Fruit fly (Drosophila melanogaster): ENCODE measurements around the gene Ir75b.

The Ir75b gene

dm6 chr3L:17791067-17791466 lies 28.9 kb downstream of the Ir75b start:
- no peak for TF ChIP-seq topi (GFP tag; optimal IDR thresholded peaks at IDR 0.05)
- no peak for TF ChIP-seq Ets21C (GFP tag; optimal IDR thresholded peaks at IDR 0.05)
- TF ChIP-seq Lpt (GFP tag; optimal IDR thresholded peaks at IDR 0.05) = no peak
- no peak for TF ChIP-seq CG6792 (GFP tag; optimal IDR thresholded peaks at IDR 0.05)
- TF ChIP-seq Eip78C (GFP tag) = no peak
- no peak for TF ChIP-seq CG6163 (GFP tag; IDR thresholded peaks at IDR 0.05)
- TF ChIP-seq eg (GFP tag; IDR thresholded peaks at IDR 0.05) = no peak
- TF ChIP-seq cyc (GFP tag; optimal IDR thresholded peaks at IDR 0.05) = no peak
- TF ChIP-seq fd59A (GFP tag; optimal IDR thresholded peaks at IDR 0.05) = no peak
- TF ChIP-seq Smox (GFP tag; optimal IDR thresholded peaks at IDR 0.05) = no peak
- no peak for TF ChIP-seq CG10631 (GFP tag; optimal IDR thresholded peaks at IDR 0.05)
- no peak for TF ChIP-seq CG7368 (GFP tag; optimal IDR thresholded peaks at IDR 0.05)
- no peak for TF ChIP-seq CG34406 (GFP tag; optimal IDR thresholded peaks at IDR 0.05)
- TF ChIP-seq pdm3 (GFP tag; optimal IDR thresholded peaks at IDR 0.05) = no peak
- TF ChIP-seq CG1621 (tag; optimal IDR thresholded peaks at IDR 0.05) = no peak
- no peak for TF ChIP-seq CG11294 (GFP tag; IDR thresholded peaks at IDR 0.05)
- no peak for TF ChIP-seq CG9139 (GFP tag; optimal IDR thresholded peaks at IDR 0.05)
- no peak for TF ChIP-seq CG32006 (GFP tag; optimal IDR thresholded peaks at IDR 0.05)
